Worm (Caenorhabditis elegans) whole organism, L4 larva: ENCODE data around the gene fbxa-135.
A peak's percentile ranks its signal among the peaks of the same experiment; 100 is the strongest.

Source experiments
- D1046.2 ChIP-seq: fragments of 200-800 bp; sonication (Bioruptor generic); IDR thresholded peaks from 2 replicates; pipeline ENCODE4 v1.3.6; 2022; ENCODE audit warnings: missing genetic modification characterization, missing compliant biosample characterization
- F26F4.8 ChIP-seq: fragments of 200-800 bp; sonication (Bioruptor generic); conservative IDR thresholded peaks from 2 replicates; pipeline ENCODE4 v1.3.6; 2022; ENCODE audit warnings: missing genetic modification characterization, missing compliant biosample characterization
- F44E2.7 ChIP-seq: fragments of 200-800 bp; sonication (Bioruptor generic); IDR thresholded peaks from 2 replicates; pipeline ENCODE4 v2.1.2; 2022; ENCODE audit warnings: missing genetic modification characterization, missing compliant biosample characterization
- F49E8.2 ChIP-seq: sonication (generic microtip); optimal IDR thresholded peaks from 2 replicates; lab custom pipeline; 2016; ENCODE audit warnings: missing compliant biosample characterization, mild to moderate bottlenecking, missing genetic modification characterization, borderline replicate concordance
- R02D3.7 ChIP-seq: fragments of 150-350 bp; sonication (generic microtip); optimal IDR thresholded peaks from 3 replicates; lab custom pipeline; 2014; ENCODE audit warnings: missing biosample characterization, missing genetic modification characterization
- Y105C5A.15 ChIP-seq: fragments of 200-800 bp; sonication (Bioruptor generic); IDR thresholded peaks from 2 replicates; pipeline ENCODE4 v1.3.6; 2022; ENCODE audit warnings: missing genetic modification characterization, missing compliant biosample characterization
- Y75B8A.6 ChIP-seq: fragments of 200-800 bp; sonication (Bioruptor generic); IDR thresholded peaks from 2 replicates; pipeline ENCODE4 v1.3.6; 2022; ENCODE audit warnings: missing genetic modification reagents, missing genetic modification characterization, missing compliant biosample characterization
- ZK546.5 ChIP-seq, 2 experiments: sonication (generic microtip); optimal IDR thresholded peaks; 2 replicates each; lab custom pipeline; 2017; ENCODE audit warnings: missing biosample characterization in 2 of 2, missing genetic modification characterization in 2 of 2
- ama-1 ChIP-seq: fragments of 150-350 bp; optimal IDR thresholded peaks from 2 replicates; lab custom pipeline; 2014; ENCODE audit warnings: inconsistent platforms, mixed read lengths
- arid-1 ChIP-seq: fragments of 200-800 bp; sonication (Bioruptor generic); conservative IDR thresholded peaks from 2 replicates; pipeline ENCODE4 v1.3.6; 2022; ENCODE audit warnings: missing genetic modification reagents, missing genetic modification characterization, missing compliant biosample characterization
- ceh-28 ChIP-seq: fragments of 150-350 bp; optimal IDR thresholded peaks from 2 replicates; lab custom pipeline; 2014; ENCODE audit warnings: missing biosample characterization, missing genetic modification reagents, missing genetic modification characterization
- ceh-32 ChIP-seq: sonication (generic microtip); optimal IDR thresholded peaks from 2 replicates; lab custom pipeline; 2016; ENCODE audit warnings: mild to moderate bottlenecking, missing genetic modification characterization, missing compliant biosample characterization; ENCODE audit not compliant: poor library complexity
- ceh-82 ChIP-seq: sonication (generic microtip); optimal IDR thresholded peaks from 2 replicates; lab custom pipeline; 2017; ENCODE audit warnings: missing biosample characterization, missing genetic modification characterization
- dpl-1 ChIP-seq: fragments of 150-350 bp; optimal IDR thresholded peaks from 2 replicates; lab custom pipeline; 2014; ENCODE audit warnings: missing biosample characterization, missing genetic modification reagents, missing genetic modification characterization
- duxl-1 ChIP-seq: sonication (generic microtip); optimal IDR thresholded peaks from 2 replicates; lab custom pipeline; 2016; ENCODE audit warnings: mild to moderate bottlenecking, missing genetic modification characterization, moderate library complexity, missing compliant biosample characterization; ENCODE audit not compliant: poor library complexity
- egl-27 ChIP-seq: sonication (generic microtip); optimal IDR thresholded peaks from 3 replicates; lab custom pipeline; 2017; ENCODE audit warnings: missing biosample characterization, missing genetic modification reagents, missing genetic modification characterization
- fkh-10 ChIP-seq: fragments of 150-350 bp; optimal IDR thresholded peaks from 2 replicates; lab custom pipeline; 2014; ENCODE audit warnings: missing biosample characterization, missing genetic modification reagents, missing genetic modification characterization
- gei-8 ChIP-seq: fragments of 200-800 bp; sonication (Bioruptor generic); optimal IDR thresholded peaks from 2 replicates; lab custom pipeline; 2018; ENCODE audit warnings: mild to moderate bottlenecking, missing genetic modification characterization, missing compliant biosample characterization
- hif-1 ChIP-seq, 2 experiments: sonication (generic microtip); optimal IDR thresholded peaks; 2 replicates each; lab custom pipeline; 2016 to 2017; ENCODE audit warnings: missing compliant biosample characterization in 2 of 2, missing genetic modification characterization in 2 of 2, missing genetic modification reagents in 2 of 2, missing genotype in 2 of 2, mild to moderate bottlenecking in 1 of 2
- lin-1 ChIP-seq: fragments of 200-800 bp; sonication (Bioruptor generic); IDR thresholded peaks from 2 replicates; pipeline ENCODE4 v1.3.6; 2022; ENCODE audit warnings: missing genetic modification reagents, missing genetic modification characterization, missing compliant biosample characterization
- lin-38 ChIP-seq: fragments of 200-800 bp; sonication (Bioruptor generic); IDR thresholded peaks from 2 replicates; pipeline ENCODE4 v1.3.6; 2022; ENCODE audit warnings: missing genetic modification reagents, missing genetic modification characterization, missing compliant biosample characterization
- lir-3 ChIP-seq: sonication (generic microtip); optimal IDR thresholded peaks from 2 replicates; lab custom pipeline; 2016; ENCODE audit warnings: mild to moderate bottlenecking, missing genetic modification characterization, missing compliant biosample characterization
- madf-5 ChIP-seq, 2 experiments: fragments of 200-800 bp; sonication (Bioruptor generic); IDR thresholded peaks; 2 replicates each; pipeline ENCODE4 v1.3.6; 2022; ENCODE audit warnings: missing compliant biosample characterization in 2 of 2, missing genetic modification characterization in 2 of 2
- madf-9 ChIP-seq: fragments of 200-800 bp; sonication (Bioruptor generic); conservative IDR thresholded peaks from 2 replicates; pipeline ENCODE4 v1.3.6; 2022; ENCODE audit warnings: missing genetic modification reagents, missing genetic modification characterization, missing compliant biosample characterization
- mes-2 ChIP-seq: sonication (generic microtip); optimal IDR thresholded peaks from 2 replicates; lab custom pipeline; 2016; ENCODE audit warnings: missing genotype, mild to moderate bottlenecking, missing genetic modification characterization, missing compliant biosample characterization; ENCODE audit not compliant: poor library complexity, severe bottlenecking
- mxl-2 ChIP-seq: fragments of 200-800 bp; sonication (Bioruptor generic); conservative IDR thresholded peaks from 2 replicates; pipeline ENCODE4 v1.3.6; 2022; ENCODE audit warnings: missing genetic modification reagents, missing genetic modification characterization, missing compliant biosample characterization
- nhr-102 ChIP-seq: sonication (generic microtip); optimal IDR thresholded peaks from 2 replicates; lab custom pipeline; 2016; ENCODE audit warnings: mild to moderate bottlenecking, missing genetic modification characterization, moderate library complexity, missing compliant biosample characterization
- nhr-111 ChIP-seq: fragments of 200-800 bp; sonication (Bioruptor generic); optimal IDR thresholded peaks from 2 replicates; lab custom pipeline; 2018; ENCODE audit warnings: mild to moderate bottlenecking, missing genetic modification characterization, missing compliant biosample characterization
- nhr-25 ChIP-seq: sonication (generic microtip); optimal IDR thresholded peaks from 2 replicates; lab custom pipeline; 2017; ENCODE audit warnings: missing genetic modification characterization, mild to moderate bottlenecking, missing compliant biosample characterization, antibody characterized with exemption, moderate library complexity, borderline replicate concordance; ENCODE audit not compliant: insufficient read depth
- nhr-28 ChIP-seq: fragments of 150-350 bp; optimal IDR thresholded peaks from 2 replicates; lab custom pipeline; 2014; ENCODE audit warnings: missing biosample characterization, missing genetic modification characterization
- nhr-48 ChIP-seq: sonication (generic microtip); optimal IDR thresholded peaks from 2 replicates; lab custom pipeline; 2016; ENCODE audit warnings: mild to moderate bottlenecking, missing genetic modification characterization, missing compliant biosample characterization
- nhr-76 ChIP-seq: fragments of 150-350 bp; optimal IDR thresholded peaks from 2 replicates; lab custom pipeline; 2014; ENCODE audit warnings: missing biosample characterization, missing genetic modification characterization
- pha-4 ChIP-seq, 2 experiments: fragments of 150-350 bp in 1 of 2; fragments of 200-800 bp in 1 of 2; sonication (Bioruptor generic) in 1 of 2; IDR thresholded peaks in 1 of 2; optimal IDR thresholded peaks in 1 of 2; 2 replicates each; pipeline versions ENCODE4 v1.3.6 to Lab custom; 2014 to 2022; ENCODE audit warnings: missing genetic modification characterization in 2 of 2, missing genetic modification reagents in 2 of 2, missing biosample characterization in 1 of 2, missing compliant biosample characterization in 1 of 2
- php-3 ChIP-seq: fragments of 200-800 bp; sonication (Bioruptor generic); IDR thresholded peaks from 2 replicates; pipeline ENCODE4 v1.3.6; 2022; ENCODE audit warnings: missing genetic modification reagents, missing genetic modification characterization, missing compliant biosample characterization
- pqm-1 ChIP-seq: sonication (generic microtip); optimal IDR thresholded peaks from 2 replicates; lab custom pipeline; 2017; ENCODE audit warnings: missing biosample characterization, missing genetic modification characterization
- set-16 ChIP-seq: fragments of 200-800 bp; sonication (Bioruptor generic); IDR thresholded peaks from 2 replicates; pipeline ENCODE4 v1.3.6; 2022; ENCODE audit warnings: missing genetic modification reagents, missing genetic modification characterization, missing compliant biosample characterization
- spr-3 ChIP-seq: fragments of 200-800 bp; sonication (Bioruptor generic); optimal IDR thresholded peaks from 2 replicates; lab custom pipeline; 2018; ENCODE audit warnings: mild to moderate bottlenecking, missing genetic modification characterization, missing compliant biosample characterization
- zfp-2 ChIP-seq: sonication (generic microtip); optimal IDR thresholded peaks from 2 replicates; lab custom pipeline; 2016; ENCODE audit warnings: mild to moderate bottlenecking, missing genetic modification characterization, missing compliant biosample characterization
- zip-11 ChIP-seq: fragments of 200-800 bp; sonication (Bioruptor generic); IDR thresholded peaks from 2 replicates; pipeline ENCODE4 v1.3.6; 2022; ENCODE audit warnings: missing genetic modification characterization, missing compliant biosample characterization

The fbxa-135 gene

DNA sequence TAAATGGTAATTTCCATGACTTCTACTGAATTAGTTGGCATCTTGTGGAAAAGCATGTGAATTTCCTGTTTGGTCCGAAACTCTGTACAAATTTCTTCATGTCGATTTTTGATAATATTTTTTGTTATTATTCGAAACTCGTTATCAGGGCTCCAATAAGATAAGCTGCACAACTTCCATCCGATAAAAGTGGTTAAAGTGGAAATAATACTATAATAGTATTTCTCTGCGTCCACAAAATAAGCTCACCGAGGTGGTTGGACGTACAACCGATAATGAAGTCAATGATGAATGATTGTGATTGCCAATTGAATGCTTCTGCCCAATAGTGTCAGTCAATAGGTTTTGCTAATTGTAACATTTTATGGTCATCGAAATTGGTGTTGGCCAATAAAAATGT lies 46.3 kb downstream of the fbxa-135 start, which contains the start of gene T26H5.4 (continued):
- TF ChIP-seq zip-11 (GFP tag; lab: Robert Waterston, UW) (no peak), nhr-111 (GFP tag; lab: Kevin White, UChicago) (no peak), spr-3 (GFP tag; lab: Kevin White, UChicago) (no peak), ceh-82 (tag; lab: Kevin White, UChicago) (no peak), madf-9 (GFP tag; lab: Robert Waterston, UW) (no peak), zfp-2 (tag; lab: Kevin White, UChicago) (no peak), duxl-1 (no peak), php-3 (GFP tag; lab: Robert Waterston, UW) (peak; percentile 69; the same call in 1 of the 2 replicates), nhr-28 (tag; lab: Kevin White, UChicago) (peak; percentile 18), lir-3 (tag; lab: Kevin White, UChicago) (no peak), fkh-10 (GFP tag; lab: Kevin White, UChicago) (no peak), D1046.2 (GFP tag; lab: Robert Waterston, UW) (no peak), pqm-1 (tag; lab: Kevin White, UChicago) (peak; percentile 21), nhr-102 (tag; lab: Kevin White, UChicago) (no peak), ama-1 (no peak), F44E2.7 (GFP tag; lab: Robert Waterston, UW) (no peak)

ce11 chrV:15448865-15449264 lies 46.8 kb downstream of the fbxa-135 start, which contains the start of gene T26H5.14:
TSS of gene T26H5.14 (plus strand) at chrV:15449165.
- no peak for TF ChIP-seq F26F4.8 (GFP tag; lab: Robert Waterston, UW)
- TF ChIP-seq ZK546.5 (tag; optimal IDR thresholded peaks at IDR 0.05; lab: Kevin White, UChicago), result no peak
- TF ChIP-seq pha-4 (GFP tag; IDR thresholded peaks at IDR 0.05; lab: Robert Waterston, UW), result no peak
- no peak for TF ChIP-seq pha-4 (tag; optimal IDR thresholded peaks at IDR 0.05; lab: Kevin White, UChicago)
- no peak for TF ChIP-seq zfp-2 (tag; lab: Kevin White, UChicago)
- TF ChIP-seq ceh-32 (tag; lab: Kevin White, UChicago), result no peak
- no peak for TF ChIP-seq madf-5 (GFP tag; IDR thresholded peaks at IDR 0.05; lab: Robert Waterston, UW)
- TF ChIP-seq nhr-111 (GFP tag; lab: Kevin White, UChicago), result no peak
- no peak for TF ChIP-seq Y75B8A.6
- no peak for TF ChIP-seq dpl-1 (GFP tag; lab: Kevin White, UChicago)
- TF ChIP-seq nhr-76 (tag; lab: Kevin White, UChicago), result no peak
- no peak for TF ChIP-seq nhr-28 (tag; lab: Kevin White, UChicago)
- TF ChIP-seq nhr-25, result no peak
- no peak for TF ChIP-seq Y105C5A.15 (GFP tag; lab: Robert Waterston, UW)
- no peak for TF ChIP-seq set-16 (GFP tag; lab: Robert Waterston, UW)

DNA sequence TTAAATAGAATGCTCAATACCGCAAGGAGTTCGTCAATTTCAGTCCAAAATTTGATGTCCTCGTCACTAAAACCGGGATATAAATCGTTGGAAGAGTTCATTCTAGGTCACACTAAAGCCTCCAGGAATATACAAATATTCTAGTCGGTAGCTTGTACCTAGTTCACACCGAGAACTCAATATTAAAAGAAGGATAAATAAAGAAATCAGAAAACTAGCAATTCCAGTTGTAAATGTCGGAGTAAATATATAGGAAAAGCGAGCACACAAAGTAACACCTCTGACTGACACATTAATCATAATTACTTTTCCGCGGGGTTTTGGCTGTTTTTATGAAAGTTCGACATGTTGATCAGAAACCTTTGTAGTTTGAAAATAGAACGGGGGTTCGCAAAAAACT lies 49.4 kb downstream of the fbxa-135 start, which contains the start of gene srw-33:
srw-33 (minus strand) TSS at position 101 of the 400 bp plus-strand sequence.
- TF ChIP-seq pqm-1 (tag; lab: Kevin White, UChicago) (no peak), lin-1 (no peak), mxl-2 (GFP tag; lab: Robert Waterston, UW) (no peak), ceh-28 (tag; lab: Kevin White, UChicago) (no peak), lin-38 (GFP tag; lab: Robert Waterston, UW) (no peak), ama-1 (no peak), lir-3 (tag; lab: Kevin White, UChicago) (no peak), arid-1 (GFP tag; lab: Robert Waterston, UW) (no peak), F49E8.2 (tag; lab: Kevin White, UChicago) (no peak), hif-1 (tag; optimal IDR thresholded peaks at IDR 0.05; lab: Kevin White, UChicago) (no peak), gei-8 (GFP tag; lab: Kevin White, UChicago) (no peak), nhr-48 (tag; lab: Kevin White, UChicago) (no peak), R02D3.7 (tag; lab: Kevin White, UChicago) (no peak), set-16 (GFP tag; lab: Robert Waterston, UW) (no peak), mes-2 (tag; lab: Kevin White, UChicago) (no peak), egl-27 (tag; lab: Kevin White, UChicago) (no peak), F44E2.7 (GFP tag; lab: Robert Waterston, UW) (no peak)
